Worm (Caenorhabditis elegans) whole organism, L1 larva: ENCODE results near the gene mdt-4.
A peak's percentile ranks its signal among the peaks of the same experiment; 100 is the strongest.

Experiments used
- C04F5.9 ChIP-seq: sonication (generic microtip); optimal IDR thresholded peaks from 2 replicates; lab custom pipeline; 2016; ENCODE audit warnings: missing genetic modification characterization, missing compliant biosample characterization
- C16A3.4 ChIP-seq: fragments of 150-350 bp; optimal IDR thresholded peaks from 2 replicates; lab custom pipeline; 2014; ENCODE audit warnings: missing biosample characterization, missing genetic modification characterization
- F16B12.6 ChIP-seq: fragments of 150-350 bp; optimal IDR thresholded peaks from 2 replicates; lab custom pipeline; 2014; ENCODE audit warnings: missing biosample characterization, missing genetic modification characterization
- aha-1 ChIP-seq: fragments of 150-350 bp; optimal IDR thresholded peaks from 2 replicates; lab custom pipeline; 2014; ENCODE audit warnings: missing biosample characterization, missing genetic modification characterization
- alr-1 ChIP-seq: fragments of 200-800 bp; sonication (Bioruptor generic); optimal IDR thresholded peaks from 2 replicates; lab custom pipeline; 2018; ENCODE audit warnings: borderline replicate concordance, mild to moderate bottlenecking, missing genetic modification characterization, missing compliant biosample characterization
- aly-2 ChIP-seq: fragments of 150-350 bp; optimal IDR thresholded peaks from 2 replicates; lab custom pipeline; 2014; ENCODE audit warnings: missing biosample characterization, missing genetic modification characterization
- ama-1 ChIP-seq: fragments of 150-350 bp; optimal IDR thresholded peaks from 2 replicates; lab custom pipeline; 2014
- blmp-1 ChIP-seq: fragments of 150-350 bp; optimal IDR thresholded peaks from 2 replicates; lab custom pipeline; 2014; ENCODE audit warnings: missing biosample characterization, missing genetic modification characterization
- ceh-63 ChIP-seq: fragments of 200-800 bp; sonication (Bioruptor generic); optimal IDR thresholded peaks from 2 replicates; lab custom pipeline; 2018; ENCODE audit warnings: mild to moderate bottlenecking, missing genetic modification characterization, missing compliant biosample characterization
- ceh-8 ChIP-seq: fragments of 200-800 bp; sonication (Bioruptor generic); optimal IDR thresholded peaks from 2 replicates; lab custom pipeline; 2018; ENCODE audit warnings: mild to moderate bottlenecking, missing genetic modification characterization, moderate library complexity, missing compliant biosample characterization
- ceh-82 ChIP-seq, 3 experiments: fragments of 150-350 bp in 1 of 3; sonication (generic microtip) in 2 of 3; optimal IDR thresholded peaks; 2 replicates each; lab custom pipeline; 2014 to 2017; ENCODE audit warnings: missing biosample characterization in 3 of 3, missing genetic modification characterization in 3 of 3
- ceh-88 ChIP-seq: fragments of 200-800 bp; sonication (Bioruptor generic); IDR thresholded peaks from 2 replicates; pipeline ENCODE4 v1.3.6; 2022; ENCODE audit warnings: missing genetic modification characterization, missing compliant biosample characterization
- ceh-90 ChIP-seq: sonication (generic microtip); optimal IDR thresholded peaks from 2 replicates; lab custom pipeline; 2016; ENCODE audit warnings: missing genetic modification characterization, missing compliant biosample characterization
- ces-1 ChIP-seq: fragments of 150-350 bp; optimal IDR thresholded peaks from 2 replicates; lab custom pipeline; 2014; ENCODE audit warnings: missing biosample characterization, missing genetic modification reagents, missing genetic modification characterization
- dsc-1 ChIP-seq: sonication (generic microtip); optimal IDR thresholded peaks from 2 replicates; lab custom pipeline; 2016; ENCODE audit warnings: mild to moderate bottlenecking, missing genetic modification characterization, missing compliant biosample characterization
- efl-3 ChIP-seq: fragments of 200-800 bp; sonication (Bioruptor generic); optimal IDR thresholded peaks from 2 replicates; lab custom pipeline; 2018; ENCODE audit warnings: mild to moderate bottlenecking, missing genetic modification characterization, missing compliant biosample characterization
- egl-13 ChIP-seq: sonication (generic microtip); optimal IDR thresholded peaks from 2 replicates; lab custom pipeline; 2016; ENCODE audit warnings: missing genotype, missing genetic modification reagents, missing genetic modification characterization, missing compliant biosample characterization
- egl-27 ChIP-seq, 2 experiments: fragments of 150-350 bp in 1 of 2; sonication (generic microtip); optimal IDR thresholded peaks; 3 replicates each; lab custom pipeline; 2017 to 2018; ENCODE audit warnings: missing biosample characterization in 2 of 2, missing genetic modification characterization in 2 of 2, missing genetic modification reagents in 2 of 2
- elt-2 ChIP-seq: sonication (generic microtip); optimal IDR thresholded peaks from 2 replicates; lab custom pipeline; 2016; ENCODE audit warnings: missing genetic modification characterization, mild to moderate bottlenecking, inconsistent platforms, missing compliant biosample characterization, missing genetic modification reagents
- elt-3 ChIP-seq, 6 experiments: fragments of 150-350 bp in 1 of 6; sonication (generic microtip); optimal IDR thresholded peaks; 2 replicates each; lab custom pipeline; 2017 to 2018; ENCODE audit warnings: missing biosample characterization in 6 of 6, missing genetic modification characterization in 6 of 6, inconsistent platforms in 1 of 6
- fkh-10 ChIP-seq: sonication (generic microtip); optimal IDR thresholded peaks from 2 replicates; lab custom pipeline; 2017; ENCODE audit warnings: missing biosample characterization, missing genetic modification reagents, missing genetic modification characterization
- fkh-8 ChIP-seq: sonication (generic microtip); optimal IDR thresholded peaks from 2 replicates; lab custom pipeline; 2016; ENCODE audit warnings: mild to moderate bottlenecking, missing genetic modification characterization, missing compliant biosample characterization
- hlh-17 ChIP-seq: fragments of 200-800 bp; sonication (Bioruptor generic); optimal IDR thresholded peaks from 2 replicates; lab custom pipeline; 2018; ENCODE audit warnings: missing genetic modification characterization, mild to moderate bottlenecking, missing compliant biosample characterization, moderate library complexity, borderline replicate concordance
- hlh-4 ChIP-seq: sonication (generic microtip); optimal IDR thresholded peaks from 2 replicates; lab custom pipeline; 2016; ENCODE audit warnings: mild to moderate bottlenecking, missing genetic modification characterization, missing compliant biosample characterization
- irx-1 ChIP-seq: sonication (generic microtip); optimal IDR thresholded peaks from 2 replicates; lab custom pipeline; 2016; ENCODE audit warnings: missing genetic modification characterization, missing compliant biosample characterization
- lin-13 ChIP-seq: fragments of 150-350 bp; optimal IDR thresholded peaks from 2 replicates; lab custom pipeline; 2014; ENCODE audit warnings: missing biosample characterization, missing genetic modification reagents, missing genetic modification characterization
- lir-3 ChIP-seq: sonication (generic microtip); optimal IDR thresholded peaks from 2 replicates; lab custom pipeline; 2016; ENCODE audit warnings: mild to moderate bottlenecking, missing genetic modification characterization, moderate library complexity, missing compliant biosample characterization; ENCODE audit not compliant: poor library complexity
- lsy-2 ChIP-seq, 2 experiments: fragments of 150-350 bp; optimal IDR thresholded peaks; 2 replicates each; lab custom pipeline; 2014; ENCODE audit warnings: missing biosample characterization in 2 of 2, missing genetic modification characterization in 2 of 2
- mab-9 ChIP-seq: fragments of 200-800 bp; sonication (Bioruptor generic); IDR thresholded peaks from 2 replicates; pipeline ENCODE4 v1.3.6; 2022; ENCODE audit warnings: missing genetic modification reagents, missing genetic modification characterization, missing compliant biosample characterization
- mef-2 ChIP-seq: fragments of 150-350 bp; optimal IDR thresholded peaks from 2 replicates; lab custom pipeline; 2014; ENCODE audit warnings: missing biosample characterization, missing genetic modification characterization
- mep-1 ChIP-seq: fragments of 150-350 bp; optimal IDR thresholded peaks from 2 replicates; lab custom pipeline; 2014; ENCODE audit warnings: missing biosample characterization, missing genetic modification characterization
- nhr-11 ChIP-seq: fragments of 150-350 bp; optimal IDR thresholded peaks from 2 replicates; lab custom pipeline; 2014; ENCODE audit warnings: missing biosample characterization, missing genetic modification characterization
- nhr-12 ChIP-seq: sonication (generic microtip); optimal IDR thresholded peaks from 2 replicates; lab custom pipeline; 2017; ENCODE audit warnings: missing biosample characterization, missing genetic modification characterization
- nhr-237 ChIP-seq: fragments of 150-350 bp; optimal IDR thresholded peaks from 2 replicates; lab custom pipeline; 2014; ENCODE audit warnings: missing biosample characterization, missing genetic modification characterization
- nhr-28 ChIP-seq: fragments of 150-350 bp; optimal IDR thresholded peaks from 2 replicates; lab custom pipeline; 2014; ENCODE audit warnings: missing biosample characterization, missing genetic modification characterization
- nhr-71 ChIP-seq: sonication (generic microtip); optimal IDR thresholded peaks from 2 replicates; lab custom pipeline; 2016; ENCODE audit warnings: mild to moderate bottlenecking, missing genetic modification characterization, moderate library complexity, missing compliant biosample characterization
- nhr-77 ChIP-seq: fragments of 150-350 bp; optimal IDR thresholded peaks from 2 replicates; lab custom pipeline; 2014; ENCODE audit warnings: missing biosample characterization, missing genetic modification characterization
- nhr-84 ChIP-seq: sonication (generic microtip); optimal IDR thresholded peaks from 2 replicates; lab custom pipeline; 2017; ENCODE audit warnings: missing biosample characterization, missing genetic modification characterization
- nhr-85 ChIP-seq: sonication (generic microtip); peaks from one replicate; lab custom pipeline; 2016; ENCODE audit warnings: missing genetic modification characterization, inconsistent platforms, missing compliant biosample characterization
- nhr-90 ChIP-seq: sonication (generic microtip); optimal IDR thresholded peaks from 2 replicates; lab custom pipeline; 2016; ENCODE audit warnings: mild to moderate bottlenecking, missing genetic modification characterization, missing compliant biosample characterization; ENCODE audit not compliant: poor library complexity
- rnt-1 ChIP-seq: sonication (generic microtip); optimal IDR thresholded peaks from 2 replicates; lab custom pipeline; 2016; ENCODE audit warnings: mild to moderate bottlenecking, missing genetic modification characterization, moderate library complexity, missing compliant biosample characterization
- snpc-4 ChIP-seq: fragments of 150-350 bp; optimal IDR thresholded peaks from 2 replicates; lab custom pipeline; 2014; ENCODE audit warnings: missing biosample characterization, missing genetic modification characterization
- snu-23 ChIP-seq: sonication (generic microtip); optimal IDR thresholded peaks from 2 replicates; lab custom pipeline; 2016; ENCODE audit warnings: missing genetic modification characterization, missing compliant biosample characterization
- sox-4 ChIP-seq: sonication (generic microtip); optimal IDR thresholded peaks from 2 replicates; lab custom pipeline; 2016; ENCODE audit warnings: missing genetic modification characterization, missing compliant biosample characterization
- sptf-1 ChIP-seq: fragments of 150-350 bp; optimal IDR thresholded peaks from 2 replicates; lab custom pipeline; 2014; ENCODE audit warnings: missing biosample characterization, missing genetic modification characterization
- sup-37 ChIP-seq: fragments of 200-800 bp; sonication (Bioruptor generic); optimal IDR thresholded peaks from 2 replicates; lab custom pipeline; 2018; ENCODE audit warnings: mild to moderate bottlenecking, missing genetic modification characterization, missing compliant biosample characterization
- tbx-2 ChIP-seq: sonication (generic microtip); optimal IDR thresholded peaks from 2 replicates; lab custom pipeline; 2016; ENCODE audit warnings: missing genetic modification characterization, missing compliant biosample characterization
- tlp-1 ChIP-seq: fragments of 150-350 bp; optimal IDR thresholded peaks from 2 replicates; lab custom pipeline; 2014; ENCODE audit warnings: missing biosample characterization, missing genetic modification characterization
- unc-130 ChIP-seq: fragments of 150-350 bp; optimal IDR thresholded peaks from 2 replicates; lab custom pipeline; 2017; ENCODE audit warnings: missing biosample characterization, missing genetic modification characterization, inconsistent platforms
- unc-30 ChIP-seq: sonication (generic microtip); optimal IDR thresholded peaks from 2 replicates; lab custom pipeline; 2017; ENCODE audit warnings: missing biosample characterization, missing genetic modification characterization
- unc-86 ChIP-seq: sonication (generic microtip); optimal IDR thresholded peaks from 2 replicates; lab custom pipeline; 2016; ENCODE audit warnings: missing genetic modification characterization, missing compliant biosample characterization
- unc-98 ChIP-seq: fragments of 200-800 bp; sonication (Bioruptor generic); IDR thresholded peaks from 2 replicates; pipeline ENCODE4 v1.3.6; 2022; ENCODE audit warnings: missing genetic modification characterization, missing compliant biosample characterization
- vab-15 ChIP-seq: sonication (generic microtip); optimal IDR thresholded peaks from 2 replicates; lab custom pipeline; 2017; ENCODE audit warnings: missing genotype, mild to moderate bottlenecking, missing genetic modification characterization, missing compliant biosample characterization
- zag-1 ChIP-seq: fragments of 150-350 bp; optimal IDR thresholded peaks from 2 replicates; lab custom pipeline; 2014; ENCODE audit warnings: missing biosample characterization, missing genetic modification characterization
- zip-4 ChIP-seq: fragments of 200-800 bp; sonication (Bioruptor generic); optimal IDR thresholded peaks from 2 replicates; lab custom pipeline; 2018; ENCODE audit warnings: mild to moderate bottlenecking, missing genetic modification characterization, moderate library complexity, missing compliant biosample characterization

The mdt-4 gene

ce11 chrII:4955353-4955752, 11.6 kb upstream of the mdt-4 start, which contains the start of gene pbs-3:
Gene pbs-3 (minus strand): TSS chrII:4955427.
- TF ChIP-seq lir-3 (tag; lab: Kevin White, UChicago) (peak; percentile 55), fkh-10 (no peak), efl-3 (no peak), nhr-12 (tag; lab: Kevin White, UChicago) (no peak), unc-30 (no peak), aha-1 (no peak), hlh-17 (GFP tag; lab: Kevin White, UChicago) (no peak), ceh-90 (tag; lab: Kevin White, UChicago) (no peak), tlp-1 (tag; lab: Kevin White, UChicago) (no peak), aly-2 (tag; lab: Kevin White, UChicago) (peak; percentile 23), snu-23 (GFP tag; lab: Kevin White, UChicago) (peak; percentile 67), alr-1 (no peak), sox-4 (tag; lab: Kevin White, UChicago) (no peak), nhr-77 (tag; lab: Kevin White, UChicago) (peak; percentile 49), ama-1 (lab: Kevin White, UChicago) (peak; percentile 32), zag-1 (tag; lab: Kevin White, UChicago) (no peak), nhr-90 (tag; lab: Kevin White, UChicago) (peak; percentile 49), nhr-71 (tag; lab: Kevin White, UChicago) (peak; percentile 64), elt-2 (tag; lab: Kevin White, UChicago) (peak; percentile 46), ceh-63 (no peak), blmp-1 (tag; lab: Kevin White, UChicago) (peak; percentile 67), ceh-8 (GFP tag; lab: Kevin White, UChicago) (no peak), lsy-2 (tag; optimal IDR thresholded peaks at IDR 0.05; lab: Kevin White, UChicago) (peak; percentile 52 to 85), C16A3.4 (tag; lab: Kevin White, UChicago) (peak; percentile 86), hlh-4 (no peak), snpc-4 (tag; lab: Kevin White, UChicago) (no peak), zip-4 (GFP tag; lab: Kevin White, UChicago) (no peak), ceh-88 (GFP tag; lab: Robert Waterston, UW) (no peak), elt-3 (tag; optimal IDR thresholded peaks at IDR 0.05; lab: Kevin White, UChicago) (peak in 2 of 6 experiments; percentile 42 to 71), mep-1 (tag; lab: Kevin White, UChicago) (no peak), F16B12.6 (tag; lab: Kevin White, UChicago) (peak; percentile 56), unc-98 (GFP tag; lab: Robert Waterston, UW) (no peak), nhr-28 (tag; lab: Kevin White, UChicago) (no peak), sptf-1 (tag; lab: Kevin White, UChicago) (no peak), sup-37 (GFP tag; lab: Kevin White, UChicago) (no peak), unc-130 (tag; lab: Kevin White, UChicago) (peak; percentile 65), unc-86 (tag; lab: Kevin White, UChicago) (no peak), nhr-84 (tag; lab: Kevin White, UChicago) (no peak), nhr-11 (tag; lab: Kevin White, UChicago) (no peak), nhr-237 (tag; lab: Kevin White, UChicago) (peak; percentile 0), C04F5.9 (tag; lab: Kevin White, UChicago) (no peak), ceh-82 (tag; optimal IDR thresholded peaks at IDR 0.05; lab: Kevin White, UChicago) (peak; percentile 44 to 79 (median 72)), dsc-1 (tag; lab: Kevin White, UChicago) (peak; percentile 8), lin-13 (GFP tag; lab: Kevin White, UChicago) (peak; percentile 47), mab-9 (GFP tag; lab: Robert Waterston, UW) (no peak), mef-2 (tag; lab: Kevin White, UChicago) (no peak), fkh-8 (tag; lab: Kevin White, UChicago) (peak; percentile 65), irx-1 (tag; lab: Kevin White, UChicago) (no peak), egl-27 (tag; optimal IDR thresholded peaks at IDR 0.05; lab: Kevin White, UChicago) (no peak), ces-1 (GFP tag; lab: Kevin White, UChicago) (no peak), tbx-2 (tag; lab: Kevin White, UChicago) (peak; percentile 39), vab-15 (tag; lab: Kevin White, UChicago) (peak; percentile 61), rnt-1 (tag; lab: Kevin White, UChicago) (peak; percentile 85), nhr-85 (tag; lab: Kevin White, UChicago) (no peak), egl-13 (tag; lab: Kevin White, UChicago) (no peak)
